Worm (Caenorhabditis elegans) whole organism, midembryonic: ENCODE data around the gene hmit-1.2.

Experiments used
- T22C8.4 ChIP-seq: fragments of 200-800 bp; sonication (Bioruptor generic); IDR thresholded peaks from 2 replicates; pipeline ENCODE4 v1.3.6; 2022; ENCODE audit warnings: missing genetic modification characterization, missing compliant biosample characterization
- cog-1 ChIP-seq: sonication (generic microtip); optimal IDR thresholded peaks from 2 replicates; lab custom pipeline; 2016; ENCODE audit warnings: missing genetic modification characterization, missing compliant biosample characterization
- flt-1 ChIP-seq: fragments of 200-800 bp; sonication (Bioruptor generic); IDR thresholded peaks from 2 replicates; pipeline ENCODE4 v1.3.6; 2022; ENCODE audit warnings: missing genetic modification characterization, missing compliant biosample characterization
- klf-2 ChIP-seq: fragments of 200-800 bp; sonication (Bioruptor generic); conservative IDR thresholded peaks from 2 replicates; pipeline ENCODE4 v1.3.6; 2022; ENCODE audit warnings: missing genetic modification reagents, missing genetic modification characterization, missing compliant biosample characterization
- ref-1 ChIP-seq: fragments of 200-800 bp; sonication (Bioruptor generic); conservative IDR thresholded peaks from 2 replicates; pipeline ENCODE4 v1.3.6; 2022; ENCODE audit warnings: missing genetic modification reagents, missing genetic modification characterization, missing compliant biosample characterization
- tab-1 ChIP-seq: fragments of 200-800 bp; sonication (Bioruptor generic); IDR thresholded peaks from 2 replicates; pipeline ENCODE4 v1.3.6; 2022; ENCODE audit warnings: missing genetic modification characterization, missing compliant biosample characterization
- ztf-29 ChIP-seq: fragments of 200-800 bp; sonication (Bioruptor generic); IDR thresholded peaks from 2 replicates; pipeline ENCODE4 v1.3.6; 2022; ENCODE audit warnings: missing genetic modification reagents, missing genetic modification characterization, missing compliant biosample characterization

- TF ChIP-seq flt-1 (GFP tag; lab: Robert Waterston, UW): no peak
- TF ChIP-seq klf-2 (GFP tag; lab: Robert Waterston, UW): no peak
- TF ChIP-seq cog-1 (tag; lab: Kevin White, UChicago): no peak
- TF ChIP-seq ztf-29: no peak
- no peak for TF ChIP-seq ref-1 (GFP tag; lab: Robert Waterston, UW)
- no peak for TF ChIP-seq tab-1 (GFP tag; lab: Robert Waterston, UW)
- no peak for TF ChIP-seq T22C8.4 (GFP tag; lab: Robert Waterston, UW)
Measured at ce11 chrV:18578306-18578705, 53.7 kb downstream of the hmit-1.2 start.
